Fruit fly (Drosophila melanogaster) Kc167 (cell line): ENCODE measurements around the gene Klp61F.

Experiments used
- Myc ChIP-seq: fragments of >200 bp; optimal IDR thresholded peaks from 2 replicates; lab custom pipeline; 2017; ENCODE audit warnings: missing external identifiers
- Sin3A ChIP-seq: fragments of >200 bp; optimal IDR thresholded peaks from 2 replicates; lab custom pipeline; 2018; ENCODE audit warnings: missing external identifiers
- h ChIP-seq: fragments of >200 bp; optimal IDR thresholded peaks from 3 replicates; lab custom pipeline; 2018; ENCODE audit warnings: missing external identifiers
- insv ChIP-seq: fragments of >200 bp; optimal IDR thresholded peaks from 3 replicates; lab custom pipeline; 2018; ENCODE audit warnings: missing external identifiers
- psq ChIP-seq: fragments of >200 bp; optimal IDR thresholded peaks from 2 replicates; lab custom pipeline; 2017; ENCODE audit warnings: missing external identifiers
- ttk ChIP-seq: sonication (Bioruptor generic); optimal IDR thresholded peaks from 2 replicates; lab custom pipeline; 2017; ENCODE audit warnings: missing external identifiers

Klp61F gene

dm6 chr3L:1208206-1208605, 37.5 kb downstream of the Klp61F start:
- TF ChIP-seq h (lab: Kevin White, UChicago) (no peak), Sin3A (lab: Kevin White, UChicago) (no peak), insv (lab: Kevin White, UChicago) (no peak), psq (lab: Kevin White, UChicago) (no peak), Myc (no peak), ttk (lab: Kevin White, UChicago) (no peak)

dm6 chr3L:1206682-1207421, 38.9 kb downstream of the Klp61F start, which contains the start of gene LysB:
Gene LysB, plus strand, starts transcription at chr3L:1207371.
- TF ChIP-seq h (lab: Kevin White, UChicago) (no peak), ttk (lab: Kevin White, UChicago) (no peak), psq (lab: Kevin White, UChicago) (no peak), insv (lab: Kevin White, UChicago) (no peak), Myc (no peak), Sin3A (lab: Kevin White, UChicago) (no peak)

dm6 chr3L:1204674-1205547, 40.8 kb downstream of the Klp61F start, which contains the start of gene CG9119:
Gene CG9119, minus strand, starts transcription at chr3L:1204795.
- TF ChIP-seq h (lab: Kevin White, UChicago) (no peak), Sin3A (lab: Kevin White, UChicago) (no peak), insv (lab: Kevin White, UChicago) (no peak), ttk (lab: Kevin White, UChicago) (no peak), Myc (no peak)

- TF ChIP-seq Myc, result no peak
- no peak for TF ChIP-seq h (lab: Kevin White, UChicago)
- TF ChIP-seq psq (lab: Kevin White, UChicago), result no peak
Measured at dm6 chr3L:1203855-1204431, 41.8 kb downstream of the Klp61F start.

- no peak for TF ChIP-seq h (lab: Kevin White, UChicago)
- no peak for TF ChIP-seq Myc
- TF ChIP-seq Sin3A (lab: Kevin White, UChicago), result no peak
- no peak for TF ChIP-seq psq (lab: Kevin White, UChicago)
- no peak for TF ChIP-seq ttk (lab: Kevin White, UChicago)
- no peak for TF ChIP-seq insv (lab: Kevin White, UChicago)
Measured at dm6 chr3L:1202588-1203195, 43.0 kb downstream of the Klp61F start, which contains the start of gene meep. Gene meep, minus strand, starts transcription at chr3L:1203036.

dm6 chr3L:1200357-1201051, 45.2 kb downstream of the Klp61F start, which contains the start of gene mwh:
Gene mwh, plus strand, starts transcription at chr3L:1200786.
- TF ChIP-seq h (lab: Kevin White, UChicago) (no peak), Sin3A (lab: Kevin White, UChicago) (no peak), psq (lab: Kevin White, UChicago) (no peak), insv (lab: Kevin White, UChicago) (no peak), Myc (no peak), ttk (lab: Kevin White, UChicago) (no peak)

dm6 chr3L:1195868-1196552, 49.7 kb downstream of the Klp61F start, which contains the start of gene Aplip1:
Gene Aplip1, plus strand, starts transcription at chr3L:1196317.
- no peak for TF ChIP-seq ttk (lab: Kevin White, UChicago)
- no peak for TF ChIP-seq insv (lab: Kevin White, UChicago)
- no peak for TF ChIP-seq Sin3A (lab: Kevin White, UChicago)
- TF ChIP-seq h (lab: Kevin White, UChicago), result no peak
- no peak for TF ChIP-seq psq (lab: Kevin White, UChicago)
- TF ChIP-seq Myc, result no peak

- TF ChIP-seq Myc (no peak), ttk (lab: Kevin White, UChicago) (no peak), psq (lab: Kevin White, UChicago) (no peak)
Measured at dm6 chr3L:1195202-1195601, 50.5 kb downstream of the Klp61F start, which contains the start of gene LysX. Gene LysX, minus strand, starts transcription at chr3L:1195302.

dm6 chr3L:1193123-1193844, 52.4 kb downstream of the Klp61F start, which contains the start of gene Trhn:
Gene Trhn, minus strand, starts transcription at chr3L:1193173.
- no peak for TF ChIP-seq psq (lab: Kevin White, UChicago)
